Fruit fly (Drosophila melanogaster) Kc167 (cell line): ENCODE measurements around the gene CG42272.

Experiments used
- Myc ChIP-seq: fragments of >200 bp; optimal IDR thresholded peaks from 2 replicates; lab custom pipeline; 2017; ENCODE audit warnings: missing external identifiers
- Sin3A ChIP-seq: fragments of >200 bp; optimal IDR thresholded peaks from 2 replicates; lab custom pipeline; 2018; ENCODE audit warnings: missing external identifiers
- h ChIP-seq: fragments of >200 bp; optimal IDR thresholded peaks from 3 replicates; lab custom pipeline; 2018; ENCODE audit warnings: missing external identifiers
- insv ChIP-seq: fragments of >200 bp; optimal IDR thresholded peaks from 3 replicates; lab custom pipeline; 2018; ENCODE audit warnings: missing external identifiers
- psq ChIP-seq: fragments of >200 bp; optimal IDR thresholded peaks from 2 replicates; lab custom pipeline; 2017; ENCODE audit warnings: missing external identifiers
- ttk ChIP-seq: sonication (Bioruptor generic); optimal IDR thresholded peaks from 2 replicates; lab custom pipeline; 2017; ENCODE audit warnings: missing external identifiers

The CG42272 gene

DNA sequence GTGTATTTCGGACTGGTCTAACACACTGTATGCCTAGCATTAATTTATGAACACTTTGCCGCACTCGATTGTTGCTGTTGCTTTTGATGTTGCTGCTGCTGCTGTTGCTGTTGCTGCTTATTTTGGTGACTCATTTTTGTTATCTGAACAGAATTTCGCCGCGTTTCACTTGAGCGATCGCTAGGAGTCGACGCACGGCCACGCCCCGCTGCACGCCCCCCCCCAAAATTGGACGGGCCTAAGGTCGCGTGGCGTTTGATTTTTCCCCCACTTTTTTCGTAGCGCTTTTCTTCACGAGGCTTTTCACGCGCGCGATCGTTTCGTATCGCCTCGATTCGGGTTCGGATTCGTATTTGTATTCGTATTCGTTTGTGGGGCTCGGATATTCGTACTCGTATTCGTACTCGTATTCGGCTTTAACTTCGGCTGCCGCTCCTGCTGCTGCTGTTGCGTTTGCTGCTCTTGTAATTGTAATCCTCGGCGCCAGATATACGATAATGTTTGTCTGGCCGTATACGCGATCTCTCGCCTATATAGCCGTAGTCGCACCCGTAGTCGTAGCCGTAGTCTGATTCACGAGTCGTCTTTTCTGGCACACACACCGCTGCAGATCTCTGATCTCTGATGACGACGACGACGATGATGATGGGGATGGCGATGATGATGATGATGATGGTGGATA is 41.2 kb downstream of the CG42272 start:
- TF ChIP-seq ttk (lab: Kevin White, UChicago) (no peak), Sin3A (lab: Kevin White, UChicago) (no peak)

- TF ChIP-seq insv (lab: Kevin White, UChicago) (no peak), psq (lab: Kevin White, UChicago) (no peak), Myc (lab: Kevin White, UChicago) (no peak), h (lab: Kevin White, UChicago) (no peak), ttk (lab: Kevin White, UChicago) (no peak), Sin3A (lab: Kevin White, UChicago) (no peak)
Observed at dm6 chr3L:5845466-5845865, 42.6 kb downstream of the CG42272 start, which contains the start of gene vn. TSS of gene vn (minus strand) at chr3L:5845664.

DNA sequence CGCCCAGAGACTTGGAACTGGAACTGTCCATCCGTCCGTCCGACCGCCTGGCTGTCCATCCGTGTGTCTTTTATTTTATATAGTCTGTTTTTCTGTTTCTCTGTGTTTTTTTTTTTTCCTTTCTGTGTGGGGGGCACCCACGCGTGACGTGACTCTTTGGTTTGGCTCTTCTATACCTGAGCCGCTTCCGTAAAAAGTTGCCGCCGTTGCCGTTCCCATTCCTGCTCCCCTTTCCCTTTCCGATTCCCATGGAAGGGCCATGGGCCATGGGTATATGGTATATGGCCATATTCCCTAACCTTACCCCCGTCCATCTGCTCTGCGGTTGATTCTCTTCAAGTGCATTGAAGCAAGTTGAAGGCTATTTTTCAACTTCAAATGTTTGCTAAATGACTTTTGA is 46.1 kb downstream of the CG42272 start:
- no peak for TF ChIP-seq ttk (lab: Kevin White, UChicago)
- no peak for TF ChIP-seq Myc (lab: Kevin White, UChicago)
- no peak for TF ChIP-seq insv (lab: Kevin White, UChicago)
- no peak for TF ChIP-seq psq (lab: Kevin White, UChicago)
- no peak for TF ChIP-seq h (lab: Kevin White, UChicago)
- no peak for TF ChIP-seq Sin3A (lab: Kevin White, UChicago)

DNA sequence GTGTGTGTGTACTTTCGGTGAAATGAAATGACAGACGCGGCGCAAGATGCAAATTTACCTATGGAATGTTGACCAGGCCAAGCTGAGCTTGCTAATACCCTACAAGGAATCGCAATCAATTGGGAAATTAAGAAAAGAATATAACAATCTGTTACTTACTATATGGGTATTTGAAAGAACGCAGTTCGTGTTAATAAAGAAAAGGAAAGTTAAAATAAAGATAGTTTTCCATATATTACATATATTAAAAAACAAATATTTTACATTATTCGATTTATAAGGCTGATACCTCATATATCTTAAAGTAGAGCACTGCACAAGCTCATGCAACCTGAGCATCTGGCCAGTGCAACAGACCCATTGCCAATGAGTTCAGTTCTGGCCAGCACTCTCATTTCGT is 48.8 kb downstream of the CG42272 start:
- TF ChIP-seq psq (lab: Kevin White, UChicago) (no peak), Sin3A (lab: Kevin White, UChicago) (no peak), insv (lab: Kevin White, UChicago) (no peak), ttk (lab: Kevin White, UChicago) (no peak), h (lab: Kevin White, UChicago) (no peak), Myc (lab: Kevin White, UChicago) (no peak)

- TF ChIP-seq h (lab: Kevin White, UChicago): no peak
- TF ChIP-seq Myc (lab: Kevin White, UChicago): no peak
- TF ChIP-seq insv (lab: Kevin White, UChicago): no peak
Observed at dm6 chr3L:5855098-5855497, 52.3 kb downstream of the CG42272 start.
